Fruit fly (Drosophila melanogaster): Measurements from ENCODE around the gene CG2017.

CG2017 gene

dm6 chr3R:5833948-5834504, 28.2 kb downstream of the CG2017 start (continued):
- no peak for TF ChIP-seq Dek (tag; optimal IDR thresholded peaks at IDR 0.05)
- TF ChIP-seq CG15073 (GFP tag; optimal IDR thresholded peaks at IDR 0.05) = no peak
- TF ChIP-seq disco-r (GFP tag; optimal IDR thresholded peaks at IDR 0.05) = no peak
- peak; percentile 5 for TF ChIP-seq bcd (GFP tag; optimal IDR thresholded peaks at IDR 0.05)
- TF ChIP-seq trh (GFP tag; optimal IDR thresholded peaks at IDR 0.05) = no peak
- TF ChIP-seq ham (GFP tag; IDR thresholded peaks at IDR 0.05) = no peak
- TF ChIP-seq grau (tag; optimal IDR thresholded peaks at IDR 0.05) = peak; percentile 3
- TF ChIP-seq CG3163 (GFP tag; optimal IDR thresholded peaks at IDR 0.05) = no peak
- TF ChIP-seq slbo (GFP tag; IDR thresholded peaks at IDR 0.05) = 0 out of 2 replicates have a peak, but pooled peaks have one; percentile 14
- no peak for TF ChIP-seq pum (GFP tag; optimal IDR thresholded peaks at IDR 0.05)
- TF ChIP-seq ato (GFP tag; IDR thresholded peaks at IDR 0.05; ENCODE audit: partially characterized antibody) = no peak
- no peak for TF ChIP-seq CG16779 (GFP tag; IDR thresholded peaks at IDR 0.05)
- TF ChIP-seq ab (GFP tag; optimal IDR thresholded peaks at IDR 0.05) = no peak
- TF ChIP-seq btn (GFP tag; optimal IDR thresholded peaks at IDR 0.05) = no peak
- no peak for TF ChIP-seq CG42726 (GFP tag; IDR thresholded peaks at IDR 0.05; ENCODE audit: partially characterized antibody)
- no peak for TF ChIP-seq CG12219 (GFP tag; optimal IDR thresholded peaks at IDR 0.05)
- no peak for TF ChIP-seq CG12744 (GFP tag; optimal IDR thresholded peaks at IDR 0.05)
- no peak for TF ChIP-seq twi (tag; optimal IDR thresholded peaks at IDR 0.05)
- no peak for TF ChIP-seq hth (optimal IDR thresholded peaks at IDR 0.05)
- TF ChIP-seq CkIIα-i1 (GFP tag; IDR thresholded peaks at IDR 0.05) = no peak
- no peak for TF ChIP-seq jigr1 (GFP tag; IDR thresholded peaks at IDR 0.05)
- no peak for TF ChIP-seq run (tag; optimal IDR thresholded peaks at IDR 0.05)
- TF ChIP-seq CG5953 (GFP tag; IDR thresholded peaks at IDR 0.05) = no peak
- no peak for TF ChIP-seq pnt (GFP tag; optimal IDR thresholded peaks at IDR 0.05)
- no peak for TF ChIP-seq Bgb (GFP tag; IDR thresholded peaks at IDR 0.05; ENCODE audit: partially characterized antibody)
- no peak for TF ChIP-seq Six4 (GFP tag; optimal IDR thresholded peaks at IDR 0.05)
- TF ChIP-seq CG12155 (GFP tag; optimal IDR thresholded peaks at IDR 0.05) = no peak
- TF ChIP-seq Nf-YC (tag; optimal IDR thresholded peaks at IDR 0.05) = no peak
- no peak for TF ChIP-seq CG10267 (tag; optimal IDR thresholded peaks at IDR 0.05)
- no peak for TF ChIP-seq CG9797 (GFP tag; optimal IDR thresholded peaks at IDR 0.05)
- no peak for TF ChIP-seq D19B (GFP tag; optimal IDR thresholded peaks at IDR 0.05)
- peak; percentile 16; the same call in 1 of the 2 replicates for TF ChIP-seq ap (GFP tag; IDR thresholded peaks at IDR 0.05)
- no peak for TF ChIP-seq phol (tag; optimal IDR thresholded peaks at IDR 0.05)
- TF ChIP-seq sima (GFP tag; optimal IDR thresholded peaks at IDR 0.05) = no peak
- peak; percentile 49 for TF ChIP-seq lbe (GFP tag; optimal IDR thresholded peaks at IDR 0.05)
- no peak for TF ChIP-seq chinmo (GFP tag; IDR thresholded peaks at IDR 0.05; ENCODE audit: partially characterized antibody)
- TF ChIP-seq CG30020 (tag; optimal IDR thresholded peaks at IDR 0.05) = no peak
- TF ChIP-seq B-H1 (GFP tag; IDR thresholded peaks at IDR 0.05) = no peak
- no peak for TF ChIP-seq sc (optimal IDR thresholded peaks at IDR 0.05)
- no peak for TF ChIP-seq sc (GFP tag; optimal IDR thresholded peaks at IDR 0.05)
- TF ChIP-seq nom (GFP tag; optimal IDR thresholded peaks at IDR 0.05) = no peak
- no peak for TF ChIP-seq Kr (GFP tag; optimal IDR thresholded peaks at IDR 0.05)
- TF ChIP-seq CG18619 (GFP tag; optimal IDR thresholded peaks at IDR 0.05) = no peak
- TF ChIP-seq CG11560 (tag; IDR thresholded peaks at IDR 0.05) = no peak
- no peak; the same call in 1 of the 2 replicates for TF ChIP-seq CG14441 (GFP tag; IDR thresholded peaks at IDR 0.05)
- no peak for TF ChIP-seq CG6813 (GFP tag; optimal IDR thresholded peaks at IDR 0.05)
- no peak for TF ChIP-seq Tbp (GFP tag; optimal IDR thresholded peaks at IDR 0.05)
- TF ChIP-seq Blimp-1 (GFP tag; optimal IDR thresholded peaks at IDR 0.05) = no peak
- TF ChIP-seq CG3847 (GFP tag; IDR thresholded peaks at IDR 0.05) = no peak
- TF ChIP-seq kah (GFP tag; optimal IDR thresholded peaks at IDR 0.05) = no peak
- no peak for TF ChIP-seq CG3281 (GFP tag; optimal IDR thresholded peaks at IDR 0.05)
- 0 out of 2 replicates have a peak, but pooled peaks have one; percentile 11 for TF ChIP-seq esg (GFP tag; conservative IDR thresholded peaks at IDR 0.05)
